Worm (Caenorhabditis elegans): Measurements from ENCODE around the gene F46C3.6.

Gene F46C3.6

DNA sequence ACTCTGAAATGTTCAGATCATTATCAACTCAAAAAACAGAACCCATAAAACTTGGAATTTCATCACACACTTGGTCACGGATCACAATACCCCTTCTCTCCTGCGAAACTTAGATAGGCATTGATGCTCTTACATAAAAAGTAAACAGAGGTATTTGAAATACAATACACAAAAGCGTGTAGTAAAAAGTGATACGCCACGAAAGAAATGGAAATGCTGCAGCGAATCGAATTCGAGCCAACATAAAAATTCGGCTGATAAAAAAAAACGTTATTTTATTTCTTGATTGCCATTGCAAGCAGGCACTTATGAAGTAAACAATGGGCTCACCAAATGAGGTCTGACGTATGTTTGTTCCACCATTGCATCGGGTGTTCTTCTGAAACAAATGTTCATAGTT is 6.8 kb upstream of the F46C3.6 start:
- TF ChIP-seq nhr-25 (tag; optimal IDR thresholded peaks at IDR 0.05) (no peak), fos-1 (tag; optimal IDR thresholded peaks at IDR 0.05) (peak; percentile 36)

DNA sequence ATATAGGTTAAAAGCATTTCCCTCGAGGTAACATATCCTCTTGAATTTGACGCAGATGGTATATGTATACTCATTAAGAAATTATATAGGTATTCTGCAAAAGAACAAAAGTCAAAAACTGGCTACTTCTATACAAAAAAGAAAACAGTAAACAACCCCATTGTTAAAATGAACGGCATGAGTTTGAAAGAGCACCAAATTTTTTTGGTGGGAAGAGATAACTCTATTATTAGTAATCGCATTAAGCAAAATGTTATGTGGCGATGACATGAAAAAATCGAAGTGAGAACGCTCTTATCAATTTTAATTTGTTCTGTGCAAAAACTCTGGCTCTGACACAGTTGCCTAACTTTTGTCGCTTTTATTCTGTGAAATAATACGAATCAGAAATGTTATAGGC is 1.2 kb downstream of the F46C3.6 start, which contains the start of gene F46C3.2:
F46C3.2 (minus strand) TSS at position 101 of the 400 bp plus-strand sequence.
- TF ChIP-seq ama-1 (optimal IDR thresholded peaks at IDR 0.05) = no peak
- TF ChIP-seq nhr-11 (tag; optimal IDR thresholded peaks at IDR 0.05) = no peak
- no peak for TF ChIP-seq egl-27 (tag; optimal IDR thresholded peaks at IDR 0.05)
- TF ChIP-seq fos-1 (tag; optimal IDR thresholded peaks at IDR 0.05) = peak; percentile 52
- no peak for TF ChIP-seq ZK546.5 (tag; optimal IDR thresholded peaks at IDR 0.05)

DNA sequence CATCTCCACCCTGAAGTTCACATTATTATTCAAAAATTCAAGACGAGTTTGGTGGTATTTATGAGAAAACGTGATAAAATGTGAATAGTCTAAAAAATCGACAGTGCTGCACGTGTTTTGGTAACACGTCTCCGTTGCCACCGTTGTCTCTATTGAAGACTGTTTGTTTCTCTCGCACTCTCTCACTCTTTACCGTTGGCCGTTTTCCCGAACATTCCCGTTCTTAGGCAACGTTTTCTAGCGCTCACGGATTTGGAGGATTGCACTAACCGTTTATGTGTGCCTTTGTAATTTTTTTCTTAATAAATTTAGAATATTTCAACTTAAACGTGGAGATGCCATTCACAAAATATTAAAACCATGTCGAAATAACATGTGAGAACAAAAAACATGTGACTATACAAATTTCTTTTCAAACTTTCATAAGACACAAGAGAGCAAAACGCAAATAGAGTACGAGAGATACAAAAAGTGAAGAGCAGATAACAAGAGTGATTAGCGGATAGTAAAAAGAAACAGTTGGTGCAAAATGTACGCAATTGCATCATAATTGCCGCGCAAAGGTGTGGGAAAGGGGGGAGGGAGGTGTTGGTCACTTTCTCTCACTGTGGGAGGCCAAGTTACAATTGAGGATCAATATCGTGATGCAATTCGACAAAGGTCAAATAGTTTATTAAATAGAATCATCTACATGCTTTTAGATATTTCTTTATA is 4.9 kb downstream of the F46C3.6 start, which contains the start of gene pek-1:
pek-1 (minus strand) TSS at position 51 of the 714 bp plus-strand sequence.
- TF ChIP-seq crh-2 (tag; optimal IDR thresholded peaks at IDR 0.05) (peak; percentile 64), gmeb-1 (tag; optimal IDR thresholded peaks at IDR 0.05) (peak; percentile 6), nhr-21 (tag; optimal IDR thresholded peaks at IDR 0.05) (peak; percentile 12), nhr-129 (tag; optimal IDR thresholded peaks at IDR 0.05) (peak; percentile 96), ztf-4 (tag; optimal IDR thresholded peaks at IDR 0.05) (no peak), ceh-16 (tag; optimal IDR thresholded peaks at IDR 0.05) (no peak), sem-4 (tag; optimal IDR thresholded peaks at IDR 0.05) (peak; percentile 33), F13H6.1 (tag; optimal IDR thresholded peaks at IDR 0.05) (peak; percentile 75), C34F6.9 (tag; optimal IDR thresholded peaks at IDR 0.05) (peak; percentile 71), nhr-237 (tag; optimal IDR thresholded peaks at IDR 0.05) (no peak), ztf-11 (tag; optimal IDR thresholded peaks at IDR 0.05) (no peak), mdl-1 (tag; optimal IDR thresholded peaks at IDR 0.05) (peak in 1 of 2 experiments; percentile 72), sma-3 (GFP tag; optimal IDR thresholded peaks at IDR 0.05) (peak; percentile 55), lsy-2 (tag; optimal IDR thresholded peaks at IDR 0.05) (peak; percentile 14 to 54), lin-13 (GFP tag; optimal IDR thresholded peaks at IDR 0.05) (peak; percentile 14), unc-55 (GFP tag; optimal IDR thresholded peaks at IDR 0.05) (peak; percentile 17), zag-1 (tag; optimal IDR thresholded peaks at IDR 0.05) (no peak), nhr-25 (tag; optimal IDR thresholded peaks at IDR 0.05) (peak; percentile 65), nhr-23 (tag; optimal IDR thresholded peaks at IDR 0.05) (no peak), alr-1 (tag; optimal IDR thresholded peaks at IDR 0.05) (no peak), sma-9 (GFP tag; optimal IDR thresholded peaks at IDR 0.05) (peak; percentile 61), sma-9 (tag; optimal IDR thresholded peaks at IDR 0.05) (no peak), blmp-1 (tag; optimal IDR thresholded peaks at IDR 0.05; ENCODE audit: insufficient read depth) (peak; percentile 74)

DNA sequence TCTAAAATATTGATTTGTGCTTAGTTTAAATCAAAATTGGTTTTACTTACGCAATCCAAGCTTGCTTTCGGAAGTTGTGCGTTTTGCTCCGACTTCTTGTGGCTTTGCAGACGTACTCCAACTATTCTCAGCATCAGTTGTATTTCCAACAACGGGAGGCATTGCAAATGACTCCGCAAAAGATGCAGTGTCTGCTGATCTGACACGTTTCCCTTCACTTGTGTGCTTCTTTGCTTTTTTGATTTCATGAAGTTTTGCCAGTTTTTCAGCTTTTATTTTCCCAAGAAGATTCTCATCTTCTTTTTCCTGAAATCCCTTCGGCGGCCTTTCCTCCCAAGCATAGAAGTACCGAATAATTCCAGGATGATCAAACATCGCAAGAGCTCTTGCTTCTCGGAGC is 8.2 kb downstream of the F46C3.6 start:
- TF ChIP-seq R02D3.7 (tag; optimal IDR thresholded peaks at IDR 0.05) (no peak), C34F6.9 (tag; optimal IDR thresholded peaks at IDR 0.05) (no peak), nhr-10 (tag; optimal IDR thresholded peaks at IDR 0.05) (no peak), sma-3 (GFP tag; optimal IDR thresholded peaks at IDR 0.05) (no peak), unc-39 (tag; optimal IDR thresholded peaks at IDR 0.05) (no peak), blmp-1 (tag; optimal IDR thresholded peaks at IDR 0.05; ENCODE audit: insufficient read depth) (no peak), ZK546.5 (tag; optimal IDR thresholded peaks at IDR 0.05) (no peak), mbf-1 (tag; optimal IDR thresholded peaks at IDR 0.05) (no peak), nhr-23 (tag; optimal IDR thresholded peaks at IDR 0.05) (no peak), nhr-25 (tag; optimal IDR thresholded peaks at IDR 0.05) (no peak), aly-2 (tag; optimal IDR thresholded peaks at IDR 0.05) (no peak), lsy-2 (tag; optimal IDR thresholded peaks at IDR 0.05) (no peak), alr-1 (tag; optimal IDR thresholded peaks at IDR 0.05) (no peak), F13H6.1 (tag; optimal IDR thresholded peaks at IDR 0.05) (no peak), Y55F3AM.14 (GFP tag; optimal IDR thresholded peaks at IDR 0.05) (no peak)

DNA sequence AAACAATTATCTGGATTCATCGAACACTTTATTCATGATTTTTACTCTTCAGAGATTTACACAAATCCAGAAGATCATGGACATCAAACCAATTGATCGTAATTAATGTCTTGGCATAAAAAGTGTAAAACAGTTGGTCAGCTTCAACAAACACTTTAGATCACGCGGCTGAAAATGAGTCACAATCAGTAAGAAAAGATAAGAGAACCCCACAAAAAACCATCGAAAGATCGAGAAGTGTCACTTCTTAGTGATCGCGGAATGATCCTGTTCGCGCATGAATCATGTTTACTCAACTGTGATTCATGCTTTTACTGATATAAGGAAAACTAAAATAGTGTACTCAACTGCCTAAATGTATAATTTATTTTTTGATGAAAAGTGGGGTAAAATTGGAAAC is 10.4 kb downstream of the F46C3.6 start:
- peak; percentile 70 for TF ChIP-seq sma-3 (GFP tag; optimal IDR thresholded peaks at IDR 0.05)
- peak in 1 of 2 experiments; percentile 39 for TF ChIP-seq lsy-2 (tag; optimal IDR thresholded peaks at IDR 0.05)
- TF ChIP-seq nhr-10 (tag; optimal IDR thresholded peaks at IDR 0.05) = no peak
- peak; percentile 66 for TF ChIP-seq fos-1 (tag; optimal IDR thresholded peaks at IDR 0.05)
- TF ChIP-seq crh-2 (tag; optimal IDR thresholded peaks at IDR 0.05) = peak; percentile 41
- peak; percentile 42 for TF ChIP-seq nhr-129 (tag; optimal IDR thresholded peaks at IDR 0.05)
- peak; percentile 63 for TF ChIP-seq C34F6.9 (tag; optimal IDR thresholded peaks at IDR 0.05)
- TF ChIP-seq dmd-4 (tag; optimal IDR thresholded peaks at IDR 0.05) = no peak
- TF ChIP-seq sma-9 (GFP tag; optimal IDR thresholded peaks at IDR 0.05) = peak; percentile 61
- TF ChIP-seq sma-9 (tag; optimal IDR thresholded peaks at IDR 0.05) = no peak
- no peak for TF ChIP-seq lin-39 (tag; optimal IDR thresholded peaks at IDR 0.05)
- no peak for TF ChIP-seq nhr-12 (tag; optimal IDR thresholded peaks at IDR 0.05)
- TF ChIP-seq ztf-1 (GFP tag; conservative IDR thresholded peaks at IDR 0.05) = no peak
- peak; percentile 66 for TF ChIP-seq F13H6.1 (tag; optimal IDR thresholded peaks at IDR 0.05)
